Fruit fly (Drosophila melanogaster) whole organism, pupa: ENCODE data around the gene Prosalpha4T1.

Experiments used
- CG10348 ChIP-seq: fragments of 200-800 bp; sonication (Bioruptor generic); IDR thresholded peaks from 2 replicates; pipeline ENCODE4 v1.3.6; 2022; ENCODE audit warnings: missing biosample characterization, missing genetic modification characterization
- CG12605 ChIP-seq: fragments of 200-800 bp; sonication (Bioruptor generic); IDR thresholded peaks from 2 replicates; pipeline ENCODE4 v1.3.6; 2022; ENCODE audit warnings: missing biosample characterization, missing genetic modification characterization
- CG13204 ChIP-seq: fragments of 200-800 bp; sonication (Bioruptor generic); optimal IDR thresholded peaks from 2 replicates; lab custom pipeline; 2018; ENCODE audit warnings: missing biosample characterization, mild to moderate bottlenecking, missing genetic modification characterization, moderate library complexity
- CG14655 ChIP-seq: fragments of 200-800 bp; sonication (Bioruptor generic); optimal IDR thresholded peaks from 3 replicates; lab custom pipeline; 2017; ENCODE audit warnings: mild to moderate bottlenecking, missing biosample characterization, missing genetic modification reagents, missing genetic modification characterization
- CG15710 ChIP-seq: fragments of 200-800 bp; sonication (Bioruptor generic); optimal IDR thresholded peaks from 2 replicates; lab custom pipeline; 2018; ENCODE audit warnings: missing biosample characterization, mild to moderate bottlenecking, missing genetic modification characterization, moderate library complexity
- CG17806 ChIP-seq: fragments of 200-800 bp; sonication (Bioruptor generic); optimal IDR thresholded peaks from 2 replicates; lab custom pipeline; 2018; ENCODE audit warnings: missing biosample characterization, mild to moderate bottlenecking, missing genetic modification characterization, moderate library complexity
- CG32121 ChIP-seq: fragments of 200-800 bp; sonication (Bioruptor generic); IDR thresholded peaks from 2 replicates; pipeline ENCODE4 v1.3.6; 2022; ENCODE audit warnings: missing biosample characterization, missing genetic modification characterization
- CG34367 ChIP-seq: fragments of 200-800 bp; sonication (Bioruptor generic); optimal IDR thresholded peaks from 2 replicates; lab custom pipeline; 2018; ENCODE audit warnings: missing biosample characterization, mild to moderate bottlenecking, missing genetic modification characterization
- CG4496 ChIP-seq: fragments of 200-800 bp; sonication (Bioruptor generic); IDR thresholded peaks from 3 replicates; pipeline ENCODE4 v1.3.6; 2022; ENCODE audit warnings: missing biosample characterization, missing genetic modification characterization
- CG8159 ChIP-seq: fragments of 200-800 bp; sonication (Bioruptor generic); optimal IDR thresholded peaks from 3 replicates; lab custom pipeline; 2018; ENCODE audit warnings: missing biosample characterization, mild to moderate bottlenecking, missing genetic modification characterization, moderate library complexity
- CG8301 ChIP-seq: fragments of 200-800 bp; sonication (Bioruptor generic); optimal IDR thresholded peaks from 2 replicates; lab custom pipeline; 2018; ENCODE audit warnings: missing biosample characterization, mild to moderate bottlenecking, missing genetic modification characterization
- CG9948 ChIP-seq: fragments of 200-800 bp; sonication (Bioruptor generic); optimal IDR thresholded peaks from 2 replicates; lab custom pipeline; 2018; ENCODE audit warnings: missing biosample characterization, mild to moderate bottlenecking, missing genetic modification characterization, moderate library complexity
- D1 ChIP-seq: fragments of 200-800 bp; sonication (Bioruptor generic); optimal IDR thresholded peaks from 2 replicates; lab custom pipeline; 2018; ENCODE audit warnings: missing biosample characterization, mild to moderate bottlenecking, missing genetic modification characterization, moderate library complexity
- EcR ChIP-seq: fragments of 200-800 bp; sonication (Bioruptor generic); optimal IDR thresholded peaks from 3 replicates; lab custom pipeline; 2019; ENCODE audit warnings: missing biosample characterization, missing genetic modification characterization, mild to moderate bottlenecking, moderate library complexity, missing genetic modification reagents
- Ets98B ChIP-seq: fragments of 200-800 bp; sonication (Bioruptor generic); IDR thresholded peaks from 2 replicates; pipeline ENCODE4 v1.3.6; 2022; ENCODE audit warnings: missing biosample characterization, missing genetic modification characterization
- Pif1A ChIP-seq: fragments of 200-800 bp; sonication (Bioruptor generic); optimal IDR thresholded peaks from 3 replicates; lab custom pipeline; 2016; ENCODE audit warnings: missing biosample characterization, missing genetic modification characterization
- Pif1B ChIP-seq: fragments of 200-800 bp; sonication (Bioruptor generic); optimal IDR thresholded peaks from 3 replicates; lab custom pipeline; 2016; ENCODE audit warnings: missing biosample characterization, missing genetic modification characterization
- Snoo ChIP-seq: fragments of 200-800 bp; sonication (Bioruptor generic); optimal IDR thresholded peaks from 3 replicates; lab custom pipeline; 2017; ENCODE audit warnings: missing biosample characterization, mild to moderate bottlenecking, missing genetic modification characterization, inconsistent platforms
- fd96Ca ChIP-seq: fragments of 200-800 bp; sonication (Bioruptor generic); IDR thresholded peaks from 3 replicates; pipeline ENCODE4 v1.3.6; 2022; ENCODE audit warnings: missing biosample characterization, missing genetic modification characterization
- gl ChIP-seq: fragments of 200-800 bp; sonication (Bioruptor generic); optimal IDR thresholded peaks from 2 replicates; lab custom pipeline; 2018; ENCODE audit warnings: missing biosample characterization, mild to moderate bottlenecking, missing genetic modification characterization
- rn ChIP-seq: fragments of 200-800 bp; sonication (Bioruptor generic); IDR thresholded peaks from 2 replicates; pipeline ENCODE4 v1.3.6; 2022; ENCODE audit warnings: missing biosample characterization, missing genetic modification characterization

Gene Prosalpha4T1

DNA sequence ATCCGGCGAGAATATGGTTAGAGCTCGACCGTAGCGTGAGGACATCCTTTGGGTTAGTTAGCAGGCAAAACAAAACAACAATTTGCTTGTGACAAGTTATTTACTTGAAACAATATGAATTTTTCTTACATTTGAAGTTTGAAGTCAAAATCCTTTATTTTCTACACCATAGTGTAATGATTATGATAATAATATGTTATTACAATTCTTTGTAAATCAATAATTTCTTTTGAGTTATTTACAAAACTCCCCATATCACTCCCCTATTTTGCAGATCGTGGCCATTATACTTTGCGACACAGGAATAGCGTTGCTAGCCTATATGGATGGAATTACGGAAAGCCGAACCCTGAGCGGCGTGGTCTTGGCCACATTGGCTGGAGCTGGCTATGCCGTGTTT is at the start of gene Prosalpha4T1:
Gene Prosalpha4T1, minus strand, starts transcription at position 101 of the 400 bp plus-strand sequence.
- TF ChIP-seq CG17806 (tag; lab: Kevin White, UChicago) (no peak), fd96Ca (GFP tag; lab: Robert Waterston, UW) (no peak), Snoo (tag; lab: Kevin White, UChicago) (no peak), CG32121 (no peak), CG8301 (no peak), Pif1A (no peak), CG10348 (GFP tag; lab: Robert Waterston, UW) (no peak), CG34367 (tag; lab: Kevin White, UChicago) (no peak)
- TF ChIP-seq, all 21 proteins: peak for 0

DNA sequence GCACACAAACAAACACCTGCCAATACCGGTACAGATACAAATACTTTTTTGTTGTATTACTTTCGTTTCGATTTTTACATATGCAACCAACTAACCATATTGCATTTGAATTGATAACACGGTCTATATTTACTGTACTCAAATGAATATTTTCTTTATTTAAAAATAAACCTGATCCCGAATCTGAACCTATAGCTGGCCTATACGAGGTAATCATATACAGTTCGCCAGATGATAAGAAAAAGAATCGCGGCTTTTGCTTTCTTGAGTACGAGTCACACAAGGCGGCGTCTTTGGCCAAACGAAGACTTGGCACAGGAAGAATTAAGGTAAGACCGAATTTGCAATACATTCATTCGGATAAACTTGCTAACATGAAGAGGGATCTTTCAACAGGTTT is 48.1 kb upstream of the Prosalpha4T1 start:
- TF ChIP-seq CG15710 (tag; lab: Kevin White, UChicago) = no peak
- no peak for TF ChIP-seq rn
- TF ChIP-seq CG34367 (tag; lab: Kevin White, UChicago) = no peak
- TF ChIP-seq CG4496 = no peak
- TF ChIP-seq CG8301 = no peak
- TF ChIP-seq gl (tag; lab: Kevin White, UChicago) = no peak
- TF ChIP-seq CG8159 (tag; lab: Kevin White, UChicago) = no peak
- TF ChIP-seq D1 (tag; lab: Kevin White, UChicago) = no peak
- no peak for TF ChIP-seq CG10348 (GFP tag; lab: Robert Waterston, UW)
- no peak for TF ChIP-seq CG14655 (GFP tag; lab: Kevin White, UChicago)
- no peak for TF ChIP-seq CG12605 (GFP tag; lab: Robert Waterston, UW)
- no peak for TF ChIP-seq Pif1B (GFP tag; lab: Kevin White, UChicago)
- no peak for TF ChIP-seq CG13204
- TF ChIP-seq EcR (GFP tag; lab: Kevin White, UChicago) = no peak
- no peak for TF ChIP-seq fd96Ca (GFP tag; lab: Robert Waterston, UW)
- no peak for TF ChIP-seq Ets98B (GFP tag; lab: Robert Waterston, UW)
- TF ChIP-seq Snoo (tag; lab: Kevin White, UChicago) = no peak

DNA sequence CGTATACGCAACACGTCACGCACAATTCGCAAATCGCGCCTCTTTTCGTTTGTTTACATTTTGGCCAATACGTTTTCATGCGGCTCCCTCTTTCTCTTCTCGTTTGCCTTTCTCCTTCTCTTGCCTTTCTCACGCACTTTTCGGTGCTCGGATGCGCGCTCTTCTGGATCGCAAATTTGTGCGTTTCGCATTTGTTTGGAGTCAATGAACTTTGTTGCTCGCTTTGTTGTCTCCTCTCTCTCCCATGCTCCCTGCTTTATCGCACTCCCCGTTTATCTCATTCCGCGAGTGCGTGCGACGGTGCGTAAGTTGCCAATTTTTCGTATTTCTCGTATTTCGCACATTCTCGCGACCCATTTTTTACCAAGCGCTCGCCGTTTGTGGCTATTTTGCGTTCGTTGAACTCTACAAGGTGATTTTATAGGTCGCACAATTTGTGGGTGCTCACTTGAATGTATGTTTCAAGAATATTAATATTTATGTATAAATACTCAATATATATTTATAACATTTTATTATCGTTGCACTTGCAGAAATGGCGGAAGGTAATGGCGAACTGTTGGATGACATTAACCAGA is 42.4 kb upstream of the Prosalpha4T1 start:
- no peak for TF ChIP-seq CG8159 (tag; lab: Kevin White, UChicago)
- 0 out of 3 replicates have a peak, but pooled peaks have one; percentile 25 for TF ChIP-seq CG4496
- peak; percentile 90 for TF ChIP-seq EcR (GFP tag; lab: Kevin White, UChicago)
- TF ChIP-seq, all 21 proteins: peak for 2

DNA sequence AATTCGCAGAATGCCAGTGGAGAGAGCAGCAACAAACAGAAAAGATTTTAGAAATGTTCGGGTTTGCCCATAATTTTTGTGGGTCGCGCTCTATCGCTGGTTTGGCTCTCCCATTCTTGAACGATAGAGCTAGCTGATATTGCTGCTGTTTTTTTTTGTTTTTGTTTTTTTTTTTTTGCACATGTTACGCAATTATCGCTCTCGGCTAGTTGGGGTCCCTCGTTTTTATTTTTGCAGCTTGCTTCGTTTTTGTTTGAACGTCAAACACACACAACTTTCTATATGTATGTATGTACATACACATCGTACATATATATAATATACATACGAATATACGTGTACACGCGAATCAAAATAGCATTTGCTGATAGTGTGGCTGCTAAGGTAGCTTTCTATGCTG is 41.6 kb upstream of the Prosalpha4T1 start:
- TF ChIP-seq CG17806 (tag; lab: Kevin White, UChicago) = no peak
- TF ChIP-seq CG34367 (tag; lab: Kevin White, UChicago) = no peak
- no peak for TF ChIP-seq Snoo (tag; lab: Kevin White, UChicago)
- peak; percentile 79 for TF ChIP-seq CG32121
- peak; percentile 63 for TF ChIP-seq CG12605 (GFP tag; lab: Robert Waterston, UW)
- TF ChIP-seq EcR (GFP tag; lab: Kevin White, UChicago) = no peak
- no peak for TF ChIP-seq CG8301
- TF ChIP-seq CG4496 = peak; percentile 79
- TF ChIP-seq rn = no peak
- no peak for TF ChIP-seq CG9948 (tag; lab: Kevin White, UChicago)
- TF ChIP-seq CG13204 = no peak
- no peak for TF ChIP-seq fd96Ca (GFP tag; lab: Robert Waterston, UW)
- no peak for TF ChIP-seq Pif1A
- TF ChIP-seq CG15710 (tag; lab: Kevin White, UChicago) = no peak
- no peak for TF ChIP-seq gl (tag; lab: Kevin White, UChicago)
- no peak for TF ChIP-seq CG10348 (GFP tag; lab: Robert Waterston, UW)
- no peak for TF ChIP-seq Pif1B (GFP tag; lab: Kevin White, UChicago)
- peak; percentile 65 for TF ChIP-seq Ets98B (GFP tag; lab: Robert Waterston, UW)
- no peak for TF ChIP-seq CG8159 (tag; lab: Kevin White, UChicago)
- no peak for TF ChIP-seq D1 (tag; lab: Kevin White, UChicago)
- TF ChIP-seq CG14655 (GFP tag; lab: Kevin White, UChicago) = no peak

DNA sequence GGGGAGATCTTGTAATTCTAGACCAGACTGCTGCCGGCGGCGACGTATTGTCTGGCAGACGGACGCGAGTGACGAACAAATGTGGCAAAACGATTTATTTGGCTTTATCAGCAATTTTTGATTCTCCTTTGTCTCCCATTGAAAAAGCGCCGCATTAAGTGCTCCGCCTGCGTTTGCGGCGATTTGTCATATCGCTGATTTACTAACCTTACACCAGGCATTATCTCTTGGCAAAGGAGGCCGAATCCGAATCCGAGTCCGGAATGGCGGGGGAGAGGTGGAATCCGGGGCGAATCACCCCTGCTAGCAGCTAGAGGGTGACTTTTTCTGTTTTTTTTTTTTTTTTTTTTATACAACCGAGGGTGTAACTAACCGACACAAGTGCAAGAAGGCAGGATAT is 39.7 kb upstream of the Prosalpha4T1 start:
- TF ChIP-seq CG13204 (no peak), CG34367 (tag; lab: Kevin White, UChicago) (no peak), CG10348 (GFP tag; lab: Robert Waterston, UW) (no peak), Pif1A (no peak), Snoo (tag; lab: Kevin White, UChicago) (no peak), gl (tag; lab: Kevin White, UChicago) (no peak), CG8301 (no peak), rn (no peak), CG32121 (no peak), CG8159 (tag; lab: Kevin White, UChicago) (no peak), fd96Ca (GFP tag; lab: Robert Waterston, UW) (no peak), CG9948 (tag; lab: Kevin White, UChicago) (no peak)

DNA sequence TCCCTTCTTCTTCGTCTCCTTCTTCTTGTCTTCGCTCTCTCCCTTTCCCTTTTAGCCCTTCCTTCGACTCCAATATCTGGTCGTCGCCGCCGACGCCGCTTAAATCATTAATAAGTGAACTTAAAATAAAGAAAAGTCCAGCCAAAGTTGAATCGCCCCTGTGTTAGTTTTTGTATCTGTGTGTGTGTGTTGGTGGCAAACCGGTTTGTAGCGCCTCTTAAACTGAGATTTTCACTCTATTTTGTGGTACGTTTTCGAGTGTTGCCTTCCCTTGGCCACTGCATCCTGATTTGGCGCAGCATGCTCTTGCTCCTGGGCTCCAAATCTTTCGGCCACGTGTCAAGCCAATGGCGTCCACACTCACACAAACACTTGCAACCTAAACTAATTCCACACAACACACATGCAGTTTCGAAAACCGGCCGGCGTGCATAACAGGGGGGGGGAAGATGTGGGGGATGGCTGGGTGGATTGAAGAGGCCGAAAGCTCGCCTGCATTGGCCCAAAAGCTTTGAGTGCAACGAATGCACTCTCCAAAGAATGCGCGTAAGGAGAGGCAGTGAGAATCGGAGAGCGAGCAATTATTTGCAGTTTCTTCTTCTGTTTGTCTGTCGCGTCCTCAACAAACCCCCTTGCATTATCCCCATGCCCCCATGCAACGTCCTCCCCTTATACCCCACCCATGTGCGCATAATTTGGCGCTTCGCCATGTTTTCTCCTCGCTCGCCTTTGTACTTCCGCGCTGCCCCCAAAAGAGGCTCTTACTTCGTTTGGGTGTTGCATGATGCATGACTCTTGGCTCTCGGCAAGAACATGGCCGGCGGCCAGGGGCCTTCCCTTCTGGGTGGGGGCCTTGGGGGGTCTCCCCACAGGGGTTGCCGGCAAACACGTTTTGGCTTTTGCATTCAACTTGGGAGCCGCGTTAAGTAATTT is 35.8 kb upstream of the Prosalpha4T1 start:
- TF ChIP-seq CG8301 (peak; percentile 12), Pif1A (no peak), CG12605 (GFP tag; lab: Robert Waterston, UW) (peak; percentile 75), CG4496 (peak; percentile 82), EcR (GFP tag; lab: Kevin White, UChicago) (peak; percentile 64), CG34367 (tag; lab: Kevin White, UChicago) (no peak), CG17806 (tag; lab: Kevin White, UChicago) (no peak), fd96Ca (GFP tag; lab: Robert Waterston, UW) (peak; percentile 81), CG32121 (peak; percentile 92), Ets98B (GFP tag; lab: Robert Waterston, UW) (peak; percentile 84), CG13204 (peak; percentile 84), CG14655 (GFP tag; lab: Kevin White, UChicago) (peak; percentile 37), CG15710 (tag; lab: Kevin White, UChicago) (peak; percentile 21), Pif1B (GFP tag; lab: Kevin White, UChicago) (no peak), D1 (tag; lab: Kevin White, UChicago) (no peak), gl (tag; lab: Kevin White, UChicago) (peak; percentile 18), CG9948 (tag; lab: Kevin White, UChicago) (no peak), CG10348 (GFP tag; lab: Robert Waterston, UW) (0 out of 2 replicates have a peak, but pooled peaks have one; percentile 8), Snoo (tag; lab: Kevin White, UChicago) (peak; percentile 7), rn (peak; percentile 43; the same call in 1 of the 2 replicates), CG8159 (tag; lab: Kevin White, UChicago) (peak; percentile 41)
